Worm (Caenorhabditis elegans) whole organism, early embryonic: ENCODE measurements around the gene cfap-20.

ENCODE experiments used
- F13C5.2 ChIP-seq: sonication (generic microtip); optimal IDR thresholded peaks from 2 replicates; lab custom pipeline; 2017; ENCODE audit warnings: mild to moderate bottlenecking, missing genetic modification characterization, inconsistent platforms, missing compliant biosample characterization
- aly-1 ChIP-seq: sonication (generic microtip); optimal IDR thresholded peaks from 2 replicates; lab custom pipeline; 2016; ENCODE audit warnings: missing genetic modification characterization, missing compliant biosample characterization
- ama-1 ChIP-seq: fragments of 150-350 bp; optimal IDR thresholded peaks from 2 replicates; lab custom pipeline; 2014
- ceh-13 ChIP-seq: fragments of 200-800 bp; sonication (Bioruptor generic); optimal IDR thresholded peaks from 2 replicates; lab custom pipeline; 2018; ENCODE audit warnings: mild to moderate bottlenecking, missing genetic modification characterization, missing compliant biosample characterization
- ceh-36 ChIP-seq: sonication (generic microtip); optimal IDR thresholded peaks from 2 replicates; lab custom pipeline; 2016; ENCODE audit warnings: missing genetic modification characterization, inconsistent platforms, missing compliant biosample characterization
- scrt-1 ChIP-seq: fragments of 200-800 bp; sonication (Bioruptor generic); IDR thresholded peaks from 2 replicates; pipeline ENCODE4 v1.3.6; 2022; ENCODE audit warnings: missing genetic modification characterization, missing compliant biosample characterization
- tbx-11 ChIP-seq: fragments of 200-800 bp; sonication (Bioruptor generic); IDR thresholded peaks from 2 replicates; pipeline ENCODE4 v1.3.6; 2022; ENCODE audit warnings: missing genetic modification characterization, missing compliant biosample characterization
- tra-4 ChIP-seq: sonication (generic microtip); optimal IDR thresholded peaks from 2 replicates; lab custom pipeline; 2017; ENCODE audit warnings: missing genetic modification characterization, missing compliant biosample characterization

DNA sequence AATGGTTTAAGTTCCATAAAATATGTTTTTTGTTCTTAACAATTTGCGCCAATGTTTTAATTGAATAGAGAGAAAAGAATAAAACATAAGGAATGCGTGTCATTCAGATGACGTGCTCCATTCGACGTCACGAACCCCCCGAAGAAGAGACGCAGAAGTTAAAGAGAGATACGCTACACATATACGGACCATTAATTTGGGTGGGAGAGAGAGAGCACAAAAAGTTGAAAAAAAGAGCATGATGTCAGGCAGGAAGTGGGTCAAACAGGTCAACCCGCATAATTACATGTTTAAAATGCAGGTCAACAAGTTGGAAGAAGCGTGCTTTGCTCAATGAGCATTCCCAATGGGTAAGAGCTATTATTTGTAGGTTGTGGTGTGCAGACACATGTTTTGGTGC, 22.9 kb upstream of the cfap-20 start:
- no peak for TF ChIP-seq ama-1
- no peak for TF ChIP-seq scrt-1
- no peak for TF ChIP-seq tra-4 (tag; lab: Kevin White, UChicago)
- TF ChIP-seq F13C5.2: no peak
- TF ChIP-seq tbx-11 (GFP tag; lab: Robert Waterston, UW): no peak
- TF ChIP-seq aly-1 (tag; lab: Kevin White, UChicago): no peak
- TF ChIP-seq ceh-13 (GFP tag; lab: Kevin White, UChicago): no peak
- no peak for TF ChIP-seq ceh-36 (tag; lab: Kevin White, UChicago)
